Fruit fly (Drosophila melanogaster) whole organism, wandering third instar larva: Measurements from ENCODE around the gene CG12299.

Experiments
- Abd-B ChIP-seq: fragments of >200 bp; optimal IDR thresholded peaks from 2 replicates; lab custom pipeline; 2017; ENCODE audit warnings: missing biosample characterization, missing genetic modification characterization
- CG32264 ChIP-seq: fragments of 200-800 bp; sonication (Bioruptor generic); optimal IDR thresholded peaks from 2 replicates; lab custom pipeline; 2016; ENCODE audit warnings: missing biosample characterization, missing genetic modification characterization
- CG9705 ChIP-seq: fragments of 200-800 bp; sonication (Bioruptor generic); optimal IDR thresholded peaks from 2 replicates; lab custom pipeline; 2018; ENCODE audit warnings: missing biosample characterization, mild to moderate bottlenecking, missing genetic modification characterization
- GATAd ChIP-seq: sonication (Bioruptor generic); optimal IDR thresholded peaks from 2 replicates; lab custom pipeline; 2016; ENCODE audit warnings: missing biosample characterization, missing genetic modification characterization
- HLH106 ChIP-seq: fragments of 200-800 bp; optimal IDR thresholded peaks from 3 replicates; lab custom pipeline; 2019; ENCODE audit warnings: missing biosample characterization, mild to moderate bottlenecking, missing genetic modification characterization, moderate library complexity
- Hnf4 ChIP-seq: fragments of 200-800 bp; sonication (Bioruptor generic); optimal IDR thresholded peaks from 2 replicates; lab custom pipeline; 2016; ENCODE audit warnings: missing biosample characterization, mild to moderate bottlenecking, missing genetic modification characterization
- Hr83 ChIP-seq: fragments of 200-300 bp; sonication (Bioruptor generic); optimal IDR thresholded peaks from 2 replicates; lab custom pipeline; 2016; ENCODE audit warnings: missing biosample characterization, mild to moderate bottlenecking, missing genetic modification characterization, moderate library complexity; ENCODE audit not compliant: poor library complexity, severe bottlenecking
- Jra ChIP-seq: sonication (Bioruptor generic); optimal IDR thresholded peaks from 2 replicates; lab custom pipeline; 2016; ENCODE audit warnings: missing biosample characterization, missing genetic modification characterization
- Myc ChIP-seq: fragments of >200 bp; optimal IDR thresholded peaks from 2 replicates; lab custom pipeline; 2017
- N ChIP-seq: fragments of >200 bp; optimal IDR thresholded peaks from 2 replicates; lab custom pipeline; 2018; ENCODE audit warnings: missing biosample characterization, missing external identifiers, missing genetic modification characterization
- OdsH ChIP-seq: fragments of 200-800 bp; sonication (Bioruptor generic); optimal IDR thresholded peaks from 2 replicates; lab custom pipeline; 2016; ENCODE audit warnings: missing biosample characterization, mild to moderate bottlenecking, missing genetic modification characterization
- Rel ChIP-seq, 2 experiments: fragments of 200-800 bp; sonication (Bioruptor generic) in 1 of 2; optimal IDR thresholded peaks; 2 replicates in 1 of 2; 3 replicates in 1 of 2; lab custom pipeline; 2016 to 2019; ENCODE audit warnings: mild to moderate bottlenecking in 2 of 2, missing biosample characterization in 2 of 2, missing genetic modification characterization in 2 of 2, moderate library complexity in 1 of 2
- Sp1 ChIP-seq: fragments of 200-800 bp; sonication (Bioruptor generic); optimal IDR thresholded peaks from 3 replicates; lab custom pipeline; 2019; ENCODE audit warnings: missing biosample characterization, mild to moderate bottlenecking, missing genetic modification characterization, moderate library complexity
- Vsx2 ChIP-seq: fragments of 200-300, 225-300 bp; sonication (Bioruptor generic); optimal IDR thresholded peaks from 2 replicates; lab custom pipeline; 2018; ENCODE audit warnings: missing biosample characterization, missing genetic modification characterization; ENCODE audit not compliant: partially characterized antibody
- br ChIP-seq: fragments of 200-800 bp; sonication (Bioruptor generic); optimal IDR thresholded peaks from 2 replicates; lab custom pipeline; 2016; ENCODE audit warnings: missing biosample characterization, missing genetic modification characterization
- brk ChIP-seq: fragments of 200-800 bp; sonication (Bioruptor generic); optimal IDR thresholded peaks from 2 replicates; lab custom pipeline; 2016; ENCODE audit warnings: missing biosample characterization, mild to moderate bottlenecking, missing genetic modification characterization
- dl ChIP-seq, 2 experiments: fragments of 175-275, 200-275 bp in 1 of 2; fragments of 200-275 bp in 1 of 2; sonication (Bioruptor generic); optimal IDR thresholded peaks; lab custom pipeline; 2018; ENCODE audit warnings: mild to moderate bottlenecking in 2 of 2, missing biosample characterization in 2 of 2, missing genetic modification characterization in 2 of 2, moderate library complexity in 2 of 2; ENCODE audit not compliant: partially characterized antibody in 2 of 2, insufficient read depth in 1 of 2
- dmrt93B ChIP-seq: fragments of 200-800 bp; sonication (Bioruptor generic); optimal IDR thresholded peaks from 2 replicates; lab custom pipeline; 2018; ENCODE audit warnings: missing biosample characterization, mild to moderate bottlenecking, missing genetic modification characterization
- foxo ChIP-seq, 2 experiments: fragments of 200-800 bp; sonication (Bioruptor generic); optimal IDR thresholded peaks; 2 replicates in 1 of 2; 3 replicates in 1 of 2; lab custom pipeline; 2016 to 2017; ENCODE audit warnings: missing biosample characterization in 2 of 2, missing genetic modification characterization in 2 of 2
- fru ChIP-seq: fragments of 200-800 bp; sonication (Bioruptor generic); optimal IDR thresholded peaks from 3 replicates; lab custom pipeline; 2016; ENCODE audit warnings: missing biosample characterization, mild to moderate bottlenecking, missing genetic modification characterization
- h ChIP-seq: fragments of 200-800 bp; sonication (Bioruptor generic); optimal IDR thresholded peaks from 3 replicates; lab custom pipeline; 2016; ENCODE audit warnings: missing biosample characterization, mild to moderate bottlenecking, missing genetic modification characterization
- jim ChIP-seq: fragments of 175-275, 200-325 bp; sonication (Bioruptor generic); optimal IDR thresholded peaks from 2 replicates; lab custom pipeline; 2016; ENCODE audit warnings: missing biosample characterization, mild to moderate bottlenecking, missing genetic modification characterization
- pan ChIP-seq: fragments of >200 bp; optimal IDR thresholded peaks from 2 replicates; lab custom pipeline; 2017
- psq ChIP-seq: fragments of 200-800 bp; sonication (Bioruptor generic); optimal IDR thresholded peaks from 3 replicates; lab custom pipeline; 2017; ENCODE audit warnings: missing biosample characterization, mild to moderate bottlenecking, missing genetic modification characterization, moderate library complexity
- rgr ChIP-seq: fragments of 200-800 bp; sonication (Bioruptor generic); optimal IDR thresholded peaks from 3 replicates; lab custom pipeline; 2016; ENCODE audit warnings: missing biosample characterization, mild to moderate bottlenecking, missing genetic modification characterization
- sage ChIP-seq: fragments of 200-800 bp; sonication (Bioruptor generic); optimal IDR thresholded peaks from 2 replicates; lab custom pipeline; 2016; ENCODE audit warnings: missing biosample characterization, mild to moderate bottlenecking, missing genetic modification characterization
- sv ChIP-seq: fragments of 200-800 bp; sonication (Bioruptor generic); optimal IDR thresholded peaks from 3 replicates; lab custom pipeline; 2016; ENCODE audit warnings: missing biosample characterization, missing genetic modification characterization
- tai ChIP-seq: sonication (Bioruptor generic); optimal IDR thresholded peaks from 2 replicates; lab custom pipeline; 2016; ENCODE audit warnings: missing biosample characterization, missing genetic modification characterization
- usp ChIP-seq: fragments of >200 bp; optimal IDR thresholded peaks from 2 replicates; lab custom pipeline; 2017; ENCODE audit warnings: missing biosample characterization, missing genetic modification characterization
- woc ChIP-seq: sonication (Bioruptor generic); optimal IDR thresholded peaks from 2 replicates; lab custom pipeline; 2016; ENCODE audit warnings: missing biosample characterization, mild to moderate bottlenecking, missing genetic modification characterization

Gene CG12299

dm6 chr2L:10732343-10732808, 4.8 kb upstream of the CG12299 start, which contains the start of the genes EMC3 and Dpy-30L1 (continued):
- TF ChIP-seq jim = no peak
- peak; percentile 32 for TF ChIP-seq fru
- TF ChIP-seq OdsH = peak; percentile 37
- TF ChIP-seq sage (GFP tag; lab: Kevin White, UChicago) = no peak
- peak; percentile 30 for TF ChIP-seq CG9705 (GFP tag; lab: Kevin White, UChicago)
- peak; percentile 21 for TF ChIP-seq br (GFP tag; lab: Kevin White, UChicago)
- no peak for TF ChIP-seq Rel (GFP tag; optimal IDR thresholded peaks at IDR 0.05; lab: Kevin White, UChicago)
- peak; percentile 75 for TF ChIP-seq Rel (tag; optimal IDR thresholded peaks at IDR 0.05; lab: Kevin White, UChicago)
- no peak for TF ChIP-seq Hnf4 (GFP tag; lab: Kevin White, UChicago)
- TF ChIP-seq pan = no peak
- TF ChIP-seq HLH106 (tag; lab: Kevin White, UChicago) = peak; percentile 58
- TF ChIP-seq, all 38 proteins: peak for 10

dm6 chr2L:10735923-10736322, 1.2 kb upstream of the CG12299 start, which contains the start of gene Nup107:
Nup107 (minus strand) TSS chr2L:10736071.
- peak; percentile 81 for TF ChIP-seq N
- no peak for TF ChIP-seq GATAd (GFP tag; lab: Kevin White, UChicago)

dm6 chr2L:10743714-10744113, 6.6 kb downstream of the CG12299 start, which contains the start of gene CG6729:
CG6729 (minus strand) TSS chr2L:10743935.
- no peak for TF ChIP-seq pan
- no peak for TF ChIP-seq rgr
- no peak for TF ChIP-seq sv
- TF ChIP-seq OdsH = no peak
- TF ChIP-seq h (GFP tag; lab: Kevin White, UChicago) = no peak
- TF ChIP-seq Hnf4 (GFP tag; lab: Kevin White, UChicago) = no peak
- no peak for TF ChIP-seq foxo (GFP tag; optimal IDR thresholded peaks at IDR 0.05; lab: Kevin White, UChicago)
- TF ChIP-seq fru = no peak
- TF ChIP-seq dl (GFP tag; optimal IDR thresholded peaks at IDR 0.05; lab: Kevin White, UChicago; ENCODE audit: insufficient read depth in 1 of 2, partially characterized antibody in 2 of 2) = no peak
- TF ChIP-seq dmrt93B (GFP tag; lab: Kevin White, UChicago) = no peak

DNA sequence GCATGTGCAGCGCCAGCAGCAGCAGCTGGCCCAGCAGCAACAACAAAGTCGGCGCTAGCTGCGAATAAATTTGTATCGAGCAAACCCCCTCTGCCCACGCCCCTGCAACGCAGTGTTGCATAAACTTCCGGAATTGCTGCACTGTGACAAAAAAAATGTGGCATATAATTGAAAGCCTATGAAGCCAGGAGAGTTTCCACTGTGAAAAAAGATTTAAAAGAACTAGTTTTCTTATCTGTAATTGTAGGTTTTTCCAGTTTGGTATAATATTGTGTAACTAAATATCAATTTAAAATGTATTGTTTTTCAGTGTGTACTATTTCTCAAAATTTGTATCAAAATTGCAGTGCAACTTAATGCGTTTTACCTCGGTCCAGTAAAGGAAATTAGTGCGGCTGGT, 11.1 kb downstream of the CG12299 start:
- TF ChIP-seq HLH106 (tag; lab: Kevin White, UChicago) = no peak
- TF ChIP-seq dl (GFP tag; optimal IDR thresholded peaks at IDR 0.05; lab: Kevin White, UChicago; ENCODE audit: insufficient read depth in 1 of 2, partially characterized antibody in 2 of 2) = no peak
- no peak for TF ChIP-seq h (GFP tag; lab: Kevin White, UChicago)
- TF ChIP-seq brk (GFP tag; lab: Kevin White, UChicago) = no peak
- no peak for TF ChIP-seq psq (GFP tag; lab: Kevin White, UChicago)
- TF ChIP-seq tai = no peak
- no peak for TF ChIP-seq N
- TF ChIP-seq Myc (lab: Kevin White, UChicago) = no peak
- no peak for TF ChIP-seq CG9705 (GFP tag; lab: Kevin White, UChicago)
- TF ChIP-seq woc (GFP tag; lab: Kevin White, UChicago) = no peak
- TF ChIP-seq usp = no peak
- no peak for TF ChIP-seq CG32264 (GFP tag; lab: Kevin White, UChicago)
- no peak for TF ChIP-seq Vsx2
- no peak for TF ChIP-seq Hr83 (GFP tag; lab: Kevin White, UChicago)
- TF ChIP-seq sage (GFP tag; lab: Kevin White, UChicago) = no peak
- TF ChIP-seq rgr = no peak
- TF ChIP-seq, all 38 proteins: peak for 0

- TF ChIP-seq Sp1 (GFP tag; lab: Kevin White, UChicago) (no peak), GATAd (GFP tag; lab: Kevin White, UChicago) (no peak), Myc (lab: Kevin White, UChicago) (no peak), Abd-B (no peak), Jra (GFP tag; lab: Kevin White, UChicago) (no peak), br (GFP tag; lab: Kevin White, UChicago) (no peak)
- TF ChIP-seq, all 38 proteins: peak for 0
Measured at dm6 chr2L:10749607-10750467, 12.7 kb downstream of the CG12299 start.
